Fruit fly (Drosophila melanogaster) whole organism, embryonic: ENCODE results near the gene east.

ENCODE experiments used
- Abd-B ChIP-seq: fragments of 200-800 bp; sonication (Bioruptor generic); optimal IDR thresholded peaks from 2 replicates; lab custom pipeline; 2018; ENCODE audit warnings: missing biosample characterization, mild to moderate bottlenecking, missing genetic modification characterization, moderate library complexity
- Adf1 ChIP-seq: fragments of 200-800 bp; sonication (Bioruptor generic); IDR thresholded peaks from 2 replicates; pipeline ENCODE4 v1.3.6; 2022; ENCODE audit warnings: missing biosample characterization, missing genetic modification characterization
- CG10274 ChIP-seq: fragments of 200-800 bp; sonication (Bioruptor generic); optimal IDR thresholded peaks from 3 replicates; lab custom pipeline; 2017; ENCODE audit warnings: missing biosample characterization, mild to moderate bottlenecking, missing genetic modification characterization
- CG13894 ChIP-seq: fragments of 200-800 bp; sonication (Bioruptor generic); optimal IDR thresholded peaks from 3 replicates; lab custom pipeline; 2018; ENCODE audit warnings: missing biosample characterization, mild to moderate bottlenecking, missing genetic modification characterization, moderate library complexity
- CG1529 ChIP-seq: fragments of 200-800 bp; sonication (Bioruptor generic); optimal IDR thresholded peaks from 3 replicates; lab custom pipeline; 2018; ENCODE audit warnings: missing biosample characterization, missing genetic modification characterization
- CG2199 ChIP-seq: fragments of 200-800 bp; sonication (Bioruptor generic); IDR thresholded peaks from 3 replicates; pipeline ENCODE4 v1.3.6; 2022; ENCODE audit warnings: missing biosample characterization, missing genetic modification characterization
- CG31224 ChIP-seq: fragments of 200-800 bp; sonication (Bioruptor generic); IDR thresholded peaks from 2 replicates; pipeline ENCODE4 v1.3.6; 2022; ENCODE audit warnings: missing biosample characterization, missing genetic modification characterization
- CG4360 ChIP-seq: fragments of 200-800 bp; sonication (Bioruptor generic); IDR thresholded peaks from 2 replicates; pipeline ENCODE4 v1.3.6; 2022; ENCODE audit warnings: missing biosample characterization, missing genetic modification characterization
- CG4424 ChIP-seq: fragments of 200-800 bp; sonication (Bioruptor generic); optimal IDR thresholded peaks from 3 replicates; lab custom pipeline; 2016; ENCODE audit warnings: missing biosample characterization, missing genetic modification characterization
- CG4617 ChIP-seq: fragments of 200-800 bp; sonication (Bioruptor generic); optimal IDR thresholded peaks from 3 replicates; lab custom pipeline; 2016; ENCODE audit warnings: missing biosample characterization, missing genetic modification characterization, borderline replicate concordance
- CG5953 ChIP-seq: fragments of 200-800 bp; sonication (Bioruptor generic); IDR thresholded peaks from 2 replicates; pipeline ENCODE4 v1.3.6; 2022; ENCODE audit warnings: missing biosample characterization, missing genetic modification characterization
- CG6654 ChIP-seq: fragments of 200-800 bp; sonication (Bioruptor generic); optimal IDR thresholded peaks from 2 replicates; lab custom pipeline; 2017; ENCODE audit warnings: missing biosample characterization, mild to moderate bottlenecking, missing genetic modification characterization
- CG6791 ChIP-seq: fragments of 200-800 bp; sonication (Bioruptor generic); IDR thresholded peaks from 3 replicates; pipeline ENCODE4 v1.3.6; 2022; ENCODE audit warnings: missing biosample characterization, missing genetic modification characterization; ENCODE audit not compliant: partially characterized antibody
- CG6813 ChIP-seq: fragments of 200-800 bp; sonication (Bioruptor generic); optimal IDR thresholded peaks from 2 replicates; lab custom pipeline; 2017; ENCODE audit warnings: missing biosample characterization, missing genetic modification characterization, mild to moderate bottlenecking, moderate library complexity, missing genetic modification reagents
- CG7987 ChIP-seq: fragments of 200-800 bp; sonication (Bioruptor generic); optimal IDR thresholded peaks from 2 replicates; lab custom pipeline; 2018; ENCODE audit warnings: missing biosample characterization, mild to moderate bottlenecking, missing genetic modification characterization, moderate library complexity
- CG9437 ChIP-seq: fragments of 200-800 bp; sonication (Bioruptor generic); optimal IDR thresholded peaks from 2 replicates; lab custom pipeline; 2018; ENCODE audit warnings: missing biosample characterization, mild to moderate bottlenecking, missing genetic modification characterization
- CG9609 ChIP-seq: fragments of 200-800 bp; sonication (Bioruptor generic); optimal IDR thresholded peaks from 3 replicates; lab custom pipeline; 2016; ENCODE audit warnings: missing biosample characterization, missing genetic modification characterization
- CG9797 ChIP-seq: fragments of 200-800 bp; sonication (Bioruptor generic); optimal IDR thresholded peaks from 3 replicates; lab custom pipeline; 2018; ENCODE audit warnings: missing biosample characterization, mild to moderate bottlenecking, missing genetic modification characterization
- Chrac-16 ChIP-seq: fragments of 200-800 bp; sonication (Bioruptor generic); optimal IDR thresholded peaks from 3 replicates; lab custom pipeline; 2016; ENCODE audit warnings: missing biosample characterization, missing genetic modification characterization
- D19B ChIP-seq: fragments of 200-800 bp; sonication (Bioruptor generic); optimal IDR thresholded peaks from 2 replicates; lab custom pipeline; 2017; ENCODE audit warnings: missing biosample characterization, mild to moderate bottlenecking, missing genetic modification characterization
- Doc2 ChIP-seq: fragments of 200-800 bp; sonication (Bioruptor generic); IDR thresholded peaks from 2 replicates; pipeline ENCODE4 v1.3.6; 2022; ENCODE audit warnings: missing biosample characterization, missing genetic modification characterization
- Ets97D ChIP-seq: fragments of 200-800 bp; sonication (Bioruptor generic); optimal IDR thresholded peaks from 3 replicates; lab custom pipeline; 2016; ENCODE audit warnings: missing biosample characterization, missing genetic modification characterization
- Fer1 ChIP-seq: fragments of 200-800 bp; sonication (Bioruptor generic); optimal IDR thresholded peaks from 2 replicates; lab custom pipeline; 2017; ENCODE audit warnings: missing biosample characterization, mild to moderate bottlenecking, missing genetic modification characterization
- HLH54F ChIP-seq: fragments of 200-800 bp; sonication (Bioruptor generic); optimal IDR thresholded peaks from 3 replicates; lab custom pipeline; 2016; ENCODE audit warnings: missing biosample characterization, missing genetic modification characterization
- HmgZ ChIP-seq: fragments of 200-800 bp; sonication (Bioruptor generic); optimal IDR thresholded peaks from 2 replicates; lab custom pipeline; 2018; ENCODE audit warnings: missing biosample characterization, mild to moderate bottlenecking, missing genetic modification characterization
- Hr3 ChIP-seq: fragments of 200-800 bp; sonication (Bioruptor generic); optimal IDR thresholded peaks from 3 replicates; lab custom pipeline; 2016; ENCODE audit warnings: missing biosample characterization, missing genetic modification characterization
- Kr ChIP-seq: fragments of 200-800 bp; sonication (Bioruptor generic); optimal IDR thresholded peaks from 2 replicates; lab custom pipeline; 2017; ENCODE audit warnings: missing biosample characterization, mild to moderate bottlenecking, missing genetic modification characterization
- Mrtf ChIP-seq: fragments of 200-800 bp; sonication (Bioruptor generic); IDR thresholded peaks from 3 replicates; pipeline ENCODE4 v1.3.6; 2022; ENCODE audit warnings: missing biosample characterization, missing genetic modification characterization
- NfI ChIP-seq: fragments of 200-800 bp; sonication (Bioruptor generic); optimal IDR thresholded peaks from 3 replicates; lab custom pipeline; 2018; ENCODE audit warnings: missing biosample characterization, mild to moderate bottlenecking, missing genetic modification characterization, moderate library complexity
- Ptx1 ChIP-seq: fragments of 200-800 bp; sonication (Bioruptor generic); IDR thresholded peaks from 2 replicates; pipeline ENCODE4 v1.3.6; 2022; ENCODE audit warnings: missing biosample characterization, missing genetic modification characterization
- Ssrp ChIP-seq: fragments of 200-800 bp; sonication (Bioruptor generic); optimal IDR thresholded peaks from 2 replicates; lab custom pipeline; 2018; ENCODE audit warnings: missing biosample characterization, mild to moderate bottlenecking, missing genetic modification characterization, moderate library complexity
- Vsx1 ChIP-seq: fragments of 200-800 bp; sonication (Bioruptor generic); optimal IDR thresholded peaks from 2 replicates; lab custom pipeline; 2017; ENCODE audit warnings: missing biosample characterization, mild to moderate bottlenecking, missing genetic modification characterization, missing genetic modification reagents
- Xrp1 ChIP-seq: fragments of 200-800 bp; sonication (Bioruptor generic); IDR thresholded peaks from 2 replicates; pipeline ENCODE4 v1.3.6; 2022; ENCODE audit warnings: missing biosample characterization, missing genetic modification characterization
- ap ChIP-seq: fragments of 200-800 bp; sonication (Bioruptor generic); IDR thresholded peaks from 2 replicates; pipeline ENCODE4 v1.3.6; 2022; ENCODE audit warnings: missing biosample characterization, missing genetic modification characterization
- bigmax ChIP-seq: fragments of 200-800 bp; sonication (Bioruptor generic); optimal IDR thresholded peaks from 2 replicates; lab custom pipeline; 2018; ENCODE audit warnings: missing biosample characterization, mild to moderate bottlenecking, missing genetic modification characterization
- cad ChIP-seq: fragments of >200 bp; optimal IDR thresholded peaks from 2 replicates; lab custom pipeline; 2017; ENCODE audit warnings: missing biosample characterization, missing genetic modification characterization
- cato ChIP-seq: fragments of 200-800 bp; sonication (Bioruptor generic); optimal IDR thresholded peaks from 2 replicates; lab custom pipeline; 2016; ENCODE audit warnings: missing biosample characterization, missing genetic modification characterization, borderline replicate concordance
- chn ChIP-seq: fragments of 200-800 bp; sonication (Bioruptor generic); optimal IDR thresholded peaks from 2 replicates; lab custom pipeline; 2016; ENCODE audit warnings: missing biosample characterization, missing genetic modification characterization
- dati ChIP-seq: fragments of 200-800 bp; sonication (Bioruptor generic); IDR thresholded peaks from 2 replicates; pipeline ENCODE4 v1.3.6; 2022; ENCODE audit warnings: missing biosample characterization, missing genetic modification characterization
- dmrt11E ChIP-seq: fragments of 200-800 bp; sonication (Bioruptor generic); optimal IDR thresholded peaks from 3 replicates; lab custom pipeline; 2018; ENCODE audit warnings: missing biosample characterization, mild to moderate bottlenecking, missing genetic modification characterization, moderate library complexity
- gsb-n ChIP-seq: fragments of 200-800 bp; sonication (Bioruptor generic); optimal IDR thresholded peaks from 3 replicates; lab custom pipeline; 2018; ENCODE audit warnings: missing biosample characterization, mild to moderate bottlenecking, missing genetic modification characterization
- her ChIP-seq: fragments of 200-800 bp; sonication (Bioruptor generic); optimal IDR thresholded peaks from 2 replicates; lab custom pipeline; 2016; ENCODE audit warnings: missing biosample characterization, missing genetic modification characterization
- hth ChIP-seq: fragments of >200 bp; optimal IDR thresholded peaks from 2 replicates; lab custom pipeline; 2017; ENCODE audit warnings: inconsistent platforms
- jumu ChIP-seq: fragments of 200-800 bp; sonication (Bioruptor generic); optimal IDR thresholded peaks from 3 replicates; lab custom pipeline; 2016; ENCODE audit warnings: missing biosample characterization, missing genetic modification characterization
- nau ChIP-seq: fragments of 200-800 bp; sonication (Bioruptor generic); optimal IDR thresholded peaks from 3 replicates; lab custom pipeline; 2017; ENCODE audit warnings: missing biosample characterization, mild to moderate bottlenecking, missing genetic modification characterization, missing genetic modification reagents
- pb ChIP-seq: fragments of 200-800 bp; sonication (Bioruptor generic); optimal IDR thresholded peaks from 3 replicates; lab custom pipeline; 2016; ENCODE audit warnings: missing biosample characterization, missing genetic modification characterization
- ro ChIP-seq: fragments of 200-800 bp; sonication (Bioruptor generic); IDR thresholded peaks from 2 replicates; pipeline ENCODE4 v1.3.6; 2022; ENCODE audit warnings: missing biosample characterization, missing genetic modification characterization
- sens ChIP-seq: fragments of 200-800 bp; sonication (Bioruptor generic); peaks from one replicate; lab custom pipeline; 2016; ENCODE audit warnings: missing biosample characterization, missing genetic modification characterization
- tap ChIP-seq: fragments of 200-800 bp; optimal IDR thresholded peaks from 3 replicates; lab custom pipeline; 2019; ENCODE audit warnings: missing biosample characterization, mild to moderate bottlenecking, missing genetic modification characterization, moderate library complexity
- tll ChIP-seq, 2 experiments: fragments of 200-800 bp in 1 of 2; fragments of >200 bp in 1 of 2; sonication (Bioruptor generic) in 1 of 2; optimal IDR thresholded peaks; 2 replicates each; lab custom pipeline; 2017 to 2019; ENCODE audit warnings: missing biosample characterization in 2 of 2, missing genetic modification characterization in 2 of 2, mild to moderate bottlenecking in 1 of 2, moderate library complexity in 1 of 2

Gene east

dm6 chrX:2010010-2010873, at the start of gene east (continued):
- TF ChIP-seq cato (GFP tag; lab: Kevin White, UChicago) (no peak), CG6791 (GFP tag; lab: Robert Waterston, UW) (no peak), Doc2 (GFP tag; lab: Robert Waterston, UW) (no peak), Adf1 (GFP tag; lab: Robert Waterston, UW) (peak; percentile 12; the same call in 1 of the 2 replicates), tap (tag; lab: Kevin White, UChicago) (peak; percentile 7), CG5953 (GFP tag; lab: Robert Waterston, UW) (no peak), tll (GFP tag; optimal IDR thresholded peaks at IDR 0.05; lab: Kevin White, UChicago) (no peak), CG10274 (GFP tag; lab: Kevin White, UChicago) (no peak), pb (GFP tag; lab: Kevin White, UChicago) (no peak), Vsx1 (no peak), jumu (GFP tag; lab: Kevin White, UChicago) (no peak), nau (GFP tag; lab: Kevin White, UChicago) (no peak), Mrtf (GFP tag; lab: Robert Waterston, UW) (no peak), CG9437 (peak; percentile 0), CG31224 (GFP tag; lab: Robert Waterston, UW) (no peak), CG4360 (GFP tag; lab: Robert Waterston, UW) (no peak), CG6654 (GFP tag; lab: Kevin White, UChicago) (no peak), Abd-B (GFP tag; lab: Kevin White, UChicago) (no peak), dmrt11E (tag; lab: Kevin White, UChicago) (no peak), ro (GFP tag; lab: Robert Waterston, UW) (no peak), Xrp1 (GFP tag; lab: Robert Waterston, UW) (no peak), CG4617 (GFP tag; lab: Kevin White, UChicago) (no peak), D19B (GFP tag; lab: Kevin White, UChicago) (no peak), HmgZ (tag; lab: Kevin White, UChicago) (peak; percentile 7), sens (GFP tag; lab: Kevin White, UChicago) (no peak), Ssrp (tag; lab: Kevin White, UChicago) (no peak), CG9609 (GFP tag; lab: Kevin White, UChicago) (no peak), cad (GFP tag; lab: Kevin White, UChicago) (no peak), ap (GFP tag; lab: Robert Waterston, UW) (no peak), CG7987 (peak; percentile 12), gsb-n (no peak), Kr (peak; percentile 59), CG1529 (GFP tag; lab: Kevin White, UChicago) (no peak), CG2199 (GFP tag; lab: Robert Waterston, UW) (no peak), HLH54F (no peak), Ptx1 (GFP tag; lab: Robert Waterston, UW) (no peak), bigmax (GFP tag; lab: Kevin White, UChicago) (no peak), her (GFP tag; lab: Kevin White, UChicago) (no peak), Chrac-16 (GFP tag; lab: Kevin White, UChicago) (no peak), CG9797 (no peak), Fer1 (GFP tag; lab: Kevin White, UChicago) (peak; percentile 27), Hr3 (no peak), chn (GFP tag; lab: Kevin White, UChicago) (no peak), CG13894 (peak; percentile 5), NfI (peak; percentile 17), Ets97D (no peak), CG4424 (GFP tag; lab: Kevin White, UChicago) (no peak), hth (lab: Kevin White, UChicago) (no peak), CG6813 (GFP tag; lab: Kevin White, UChicago) (peak; percentile 16), dati (GFP tag; lab: Robert Waterston, UW) (no peak)
